Fruit fly (Drosophila melanogaster) whole organism, prepupa: ENCODE data around the gene Kmn2.

Source experiments
- CG15336 ChIP-seq: fragments of 200-800 bp; sonication (Bioruptor generic); IDR thresholded peaks from 2 replicates; pipeline ENCODE4 v1.3.6; 2022; ENCODE audit warnings: missing biosample characterization, missing genetic modification characterization
- CG8119 ChIP-seq: fragments of 200-800 bp; sonication (Bioruptor generic); IDR thresholded peaks from 3 replicates; pipeline ENCODE4 v1.3.6; 2022; ENCODE audit warnings: missing biosample characterization, missing genetic modification characterization
- Eip78C ChIP-seq: fragments of 200-800 bp; sonication (Bioruptor generic); peaks from one replicate; lab custom pipeline; 2016; ENCODE audit warnings: missing biosample characterization, missing genetic modification characterization
- Ets96B ChIP-seq: fragments of 200-800 bp; optimal IDR thresholded peaks from 2 replicates; lab custom pipeline; 2019; ENCODE audit warnings: missing biosample characterization, mild to moderate bottlenecking, missing genetic modification characterization, moderate library complexity
- OdsH ChIP-seq: fragments of 200-800 bp; sonication (Bioruptor generic); optimal IDR thresholded peaks from 3 replicates; lab custom pipeline; 2016; ENCODE audit warnings: missing biosample characterization, missing genetic modification characterization
- Smox ChIP-seq: fragments of 200-800 bp; sonication (Bioruptor generic); optimal IDR thresholded peaks from 3 replicates; lab custom pipeline; 2016; ENCODE audit warnings: missing biosample characterization, missing genetic modification characterization
- Sox102F ChIP-seq: fragments of 200-800 bp; sonication (Bioruptor generic); optimal IDR thresholded peaks from 2 replicates; lab custom pipeline; 2016; ENCODE audit warnings: missing biosample characterization, mild to moderate bottlenecking, missing genetic modification characterization
- Sox15 ChIP-seq: fragments of 200-800 bp; sonication (Bioruptor generic); optimal IDR thresholded peaks from 3 replicates; lab custom pipeline; 2016; ENCODE audit warnings: missing biosample characterization, missing genetic modification characterization
- cyc ChIP-seq: fragments of 200-800 bp; sonication (Bioruptor generic); optimal IDR thresholded peaks from 3 replicates; lab custom pipeline; 2016; ENCODE audit warnings: missing biosample characterization, missing genetic modification characterization
- dac ChIP-seq: fragments of 200-800 bp; sonication (Bioruptor generic); optimal IDR thresholded peaks from 2 replicates; lab custom pipeline; 2017; ENCODE audit warnings: missing biosample characterization, mild to moderate bottlenecking, missing genetic modification characterization
- spab ChIP-seq: fragments of 200-800 bp; sonication (Bioruptor generic); optimal IDR thresholded peaks from 2 replicates; lab custom pipeline; 2017; ENCODE audit warnings: missing biosample characterization, mild to moderate bottlenecking, missing genetic modification characterization, missing genetic modification reagents
- vri ChIP-seq: fragments of 200-800 bp; sonication (Bioruptor generic); optimal IDR thresholded peaks from 3 replicates; lab custom pipeline; 2016; ENCODE audit warnings: missing biosample characterization, mild to moderate bottlenecking, missing genetic modification characterization

DNA sequence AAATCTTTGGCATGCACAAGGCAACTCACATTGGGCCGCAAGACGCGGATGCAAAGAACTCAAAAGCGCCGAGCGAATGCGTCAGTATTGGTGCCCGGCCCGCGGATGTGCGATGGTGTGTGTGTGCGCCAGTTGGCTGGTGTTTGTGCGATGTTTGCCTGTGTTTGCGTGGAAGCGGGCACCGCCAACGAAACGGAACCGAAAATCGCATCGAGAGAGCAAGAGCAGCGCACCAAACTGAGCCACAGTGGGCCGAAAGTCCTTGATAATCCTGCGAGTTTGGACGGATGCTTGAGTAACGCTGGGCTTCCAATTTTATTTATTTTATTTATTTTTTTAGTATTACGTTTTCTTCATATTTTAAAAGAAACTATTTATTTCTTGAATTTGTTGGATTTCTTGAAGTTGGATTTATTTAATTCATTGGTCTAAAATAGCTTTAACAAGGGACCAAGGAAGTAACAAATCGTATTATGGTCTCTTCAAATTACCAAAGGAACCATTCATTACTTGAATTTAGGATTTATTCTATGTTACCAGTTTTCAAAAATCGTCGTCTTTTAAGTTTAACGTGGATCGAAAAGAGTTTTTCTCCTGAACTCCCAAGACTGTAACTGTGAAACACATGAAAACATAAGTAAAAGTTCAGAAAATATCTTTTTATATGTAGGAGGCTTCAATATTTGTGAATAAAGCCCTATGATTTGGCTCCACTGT lies 38.2 kb downstream of the Kmn2 start:
- peak; percentile 49 for TF ChIP-seq cyc (GFP tag; lab: Kevin White, UChicago)
- TF ChIP-seq Eip78C (GFP tag; lab: Kevin White, UChicago): peak; percentile 91
- TF ChIP-seq Smox (GFP tag; lab: Kevin White, UChicago): peak; percentile 52
- TF ChIP-seq CG8119: peak; percentile 48; the same call in 2 of the 3 replicates
- peak; percentile 44; the same call in 1 of the 2 replicates for TF ChIP-seq CG15336 (GFP tag; lab: Robert Waterston, UW)
- peak; percentile 28 for TF ChIP-seq Sox102F (GFP tag; lab: Kevin White, UChicago)
- TF ChIP-seq dac: peak; percentile 61
- peak; percentile 71 for TF ChIP-seq Ets96B (tag; lab: Kevin White, UChicago)
- TF ChIP-seq Sox15: peak; percentile 67
- TF ChIP-seq vri: no peak
- TF ChIP-seq spab (GFP tag; lab: Kevin White, UChicago): peak; percentile 81
- peak; percentile 81 for TF ChIP-seq OdsH (GFP tag; lab: Kevin White, UChicago)
